Worm (Caenorhabditis elegans): ENCODE data around the gene srj-29.

ce11 chrV:16100103-16100730, 24.8 kb downstream of the srj-29 start, which contains the start of gene cth-1:
- no peak for TF ChIP-seq cebp-1 (GFP tag; IDR thresholded peaks at IDR 0.05)
- no peak for TF ChIP-seq cebp-1 (tag; optimal IDR thresholded peaks at IDR 0.05)
- TF ChIP-seq F52B5.7 (tag; optimal IDR thresholded peaks at IDR 0.05) = no peak
- no peak for TF ChIP-seq madf-6 (GFP tag; IDR thresholded peaks at IDR 0.05)
- no peak for TF ChIP-seq F49E8.2 (tag; optimal IDR thresholded peaks at IDR 0.05; ENCODE audit: insufficient read depth)
- no peak for TF ChIP-seq snpc-1.1 (tag; optimal IDR thresholded peaks at IDR 0.05; ENCODE audit: insufficient read depth)
- no peak for TF ChIP-seq nfya-1 (tag; optimal IDR thresholded peaks at IDR 0.05; ENCODE audit: borderline replicate concordance, insufficient read depth)
- no peak for TF ChIP-seq madf-10 (tag; optimal IDR thresholded peaks at IDR 0.05)

All from whole organism, young adult.